Fruit fly (Drosophila melanogaster) whole organism, adult: ENCODE data around the gene Pgk.

Source experiments
- CG11617 ChIP-seq: fragments of 200-800 bp; sonication (Bioruptor generic); optimal IDR thresholded peaks from 2 replicates; lab custom pipeline; 2017; ENCODE audit warnings: mild to moderate bottlenecking, missing biosample characterization, missing genetic modification reagents, missing genetic modification characterization
- CG12768 ChIP-seq: fragments of 200-800 bp; sonication (Bioruptor generic); optimal IDR thresholded peaks from 2 replicates; lab custom pipeline; 2017; ENCODE audit warnings: missing biosample characterization, missing genetic modification characterization, mild to moderate bottlenecking, moderate library complexity, missing genetic modification reagents
- CG14711 ChIP-seq: fragments of 200-800 bp; sonication (Bioruptor generic); optimal IDR thresholded peaks from 2 replicates; lab custom pipeline; 2018; ENCODE audit warnings: missing biosample characterization, mild to moderate bottlenecking, missing genetic modification characterization, moderate library complexity
- CG1620 ChIP-seq: fragments of 200-800 bp; sonication (Bioruptor generic); optimal IDR thresholded peaks from 2 replicates; lab custom pipeline; 2016; ENCODE audit warnings: missing biosample characterization, missing genetic modification characterization
- CG33017 ChIP-seq: fragments of 200-800 bp; sonication (Bioruptor generic); optimal IDR thresholded peaks from 2 replicates; lab custom pipeline; 2018; ENCODE audit warnings: missing biosample characterization, mild to moderate bottlenecking, missing genetic modification characterization, moderate library complexity
- CG5204 ChIP-seq: fragments of 200-800 bp; sonication (Bioruptor generic); optimal IDR thresholded peaks from 2 replicates; lab custom pipeline; 2016; ENCODE audit warnings: missing biosample characterization, missing genetic modification characterization
- CG7045 ChIP-seq: fragments of 200-800 bp; sonication (Bioruptor generic); optimal IDR thresholded peaks from 2 replicates; lab custom pipeline; 2017; ENCODE audit warnings: missing biosample characterization, mild to moderate bottlenecking, missing genetic modification characterization
- CG7101 ChIP-seq: fragments of 200-800 bp; sonication (Bioruptor generic); optimal IDR thresholded peaks from 2 replicates; lab custom pipeline; 2018; ENCODE audit warnings: missing biosample characterization, mild to moderate bottlenecking, missing genetic modification characterization, moderate library complexity
- Clk ChIP-seq: fragments of 200-800 bp; sonication (Bioruptor generic); optimal IDR thresholded peaks from 2 replicates; lab custom pipeline; 2017; ENCODE audit warnings: missing biosample characterization, missing genetic modification characterization
- Crg-1 ChIP-seq: fragments of 200-800 bp; sonication (Bioruptor generic); optimal IDR thresholded peaks from 2 replicates; lab custom pipeline; 2016; ENCODE audit warnings: missing biosample characterization, missing genetic modification characterization
- Hr96 ChIP-seq: fragments of 200-800 bp; sonication (Bioruptor generic); optimal IDR thresholded peaks from 2 replicates; lab custom pipeline; 2016; ENCODE audit warnings: missing biosample characterization, missing genetic modification characterization
- Mnt ChIP-seq: fragments of 200-800 bp; sonication (Bioruptor generic); optimal IDR thresholded peaks from 2 replicates; lab custom pipeline; 2016; ENCODE audit warnings: missing biosample characterization, mild to moderate bottlenecking, missing genetic modification characterization
- bab1 ChIP-seq: fragments of 200-800 bp; sonication (Bioruptor generic); optimal IDR thresholded peaks from 3 replicates; lab custom pipeline; 2019; ENCODE audit warnings: missing biosample characterization, mild to moderate bottlenecking, missing genetic modification characterization, moderate library complexity
- cic ChIP-seq: fragments of 200-800 bp; sonication (Bioruptor generic); optimal IDR thresholded peaks from 2 replicates; lab custom pipeline; 2017; ENCODE audit warnings: missing biosample characterization, mild to moderate bottlenecking, missing genetic modification characterization, moderate library complexity
- cnc ChIP-seq, 2 experiments: fragments of >200 bp; optimal IDR thresholded peaks; 2 replicates each; lab custom pipeline; 2017
- kay ChIP-seq: fragments of 200-800 bp; sonication (Bioruptor generic); peaks from one replicate; lab custom pipeline; 2016; ENCODE audit warnings: missing biosample characterization, missing genetic modification characterization, borderline replicate concordance
- ovo ChIP-seq: fragments of 200-800 bp; sonication (Bioruptor generic); optimal IDR thresholded peaks from 2 replicates; lab custom pipeline; 2016; ENCODE audit warnings: missing biosample characterization, missing genetic modification characterization
- pad ChIP-seq: fragments of 200-800 bp; sonication (Bioruptor generic); optimal IDR thresholded peaks from 3 replicates; lab custom pipeline; 2017; ENCODE audit warnings: missing biosample characterization, missing genetic modification characterization, mild to moderate bottlenecking, moderate library complexity, missing genetic modification reagents
- tj ChIP-seq: fragments of 200-800 bp; sonication (Bioruptor generic); optimal IDR thresholded peaks from 3 replicates; lab custom pipeline; 2017; ENCODE audit warnings: missing biosample characterization, mild to moderate bottlenecking, missing genetic modification characterization, moderate library complexity
- toe ChIP-seq: fragments of 200-800 bp; sonication (Bioruptor generic); optimal IDR thresholded peaks from 2 replicates; lab custom pipeline; 2016; ENCODE audit warnings: missing biosample characterization, missing genetic modification characterization

Gene Pgk

dm6 chr2L:2753789-2754436 lies 1.0 kb upstream of the Pgk start:
- TF ChIP-seq Clk (GFP tag; lab: Kevin White, UChicago) = no peak
- peak; percentile 61 for TF ChIP-seq tj (GFP tag; lab: Kevin White, UChicago)
- TF ChIP-seq cic (GFP tag; lab: Kevin White, UChicago) = peak; percentile 79
- peak; percentile 21 for TF ChIP-seq ovo

- TF ChIP-seq Hr96 (GFP tag; lab: Kevin White, UChicago) (peak; percentile 90), CG7045 (GFP tag; lab: Kevin White, UChicago) (peak; percentile 93), CG1620 (GFP tag; lab: Kevin White, UChicago) (peak; percentile 76), Crg-1 (GFP tag; lab: Kevin White, UChicago) (peak; percentile 74), bab1 (GFP tag; lab: Kevin White, UChicago) (peak; percentile 89), Clk (GFP tag; lab: Kevin White, UChicago) (peak; percentile 84), kay (GFP tag; lab: Kevin White, UChicago) (no peak), tj (GFP tag; lab: Kevin White, UChicago) (peak; percentile 81), CG7101 (tag; lab: Kevin White, UChicago) (peak; percentile 91), cic (GFP tag; lab: Kevin White, UChicago) (no peak), ovo (peak; percentile 63), pad (GFP tag; lab: Kevin White, UChicago) (peak; percentile 77), cnc (optimal IDR thresholded peaks at IDR 0.05; lab: Kevin White, UChicago) (no peak), toe (GFP tag; lab: Kevin White, UChicago) (peak; percentile 87), CG12768 (GFP tag; lab: Kevin White, UChicago) (peak; percentile 78), Mnt (GFP tag; lab: Kevin White, UChicago) (peak; percentile 30), CG5204 (GFP tag; lab: Kevin White, UChicago) (peak; percentile 96), CG14711 (tag; lab: Kevin White, UChicago) (peak; percentile 76), CG11617 (GFP tag; lab: Kevin White, UChicago) (peak; percentile 96), CG33017 (peak; percentile 87)
Measured at dm6 chr2L:2751904-2752459, 886 bp downstream of the Pgk start, which contains the start of gene Bacc. Bacc (plus strand) TSS chr2L:2752445.

- TF ChIP-seq ovo = peak; percentile 14
- TF ChIP-seq CG12768 (GFP tag; lab: Kevin White, UChicago) = peak; percentile 44
- TF ChIP-seq CG14711 (tag; lab: Kevin White, UChicago) = peak; percentile 5
- TF ChIP-seq CG5204 (GFP tag; lab: Kevin White, UChicago) = no peak
- TF ChIP-seq Mnt (GFP tag; lab: Kevin White, UChicago) = peak; percentile 54
- peak; percentile 23 for TF ChIP-seq Crg-1 (GFP tag; lab: Kevin White, UChicago)
- no peak for TF ChIP-seq bab1 (GFP tag; lab: Kevin White, UChicago)
- no peak for TF ChIP-seq pad (GFP tag; lab: Kevin White, UChicago)
- TF ChIP-seq Hr96 (GFP tag; lab: Kevin White, UChicago) = no peak
- TF ChIP-seq cic (GFP tag; lab: Kevin White, UChicago) = peak; percentile 91
Measured at dm6 chr2L:2751085-2751710, 1.7 kb downstream of the Pgk start.

- TF ChIP-seq CG14711 (tag; lab: Kevin White, UChicago) (peak; percentile 60), Mnt (GFP tag; lab: Kevin White, UChicago) (no peak), pad (GFP tag; lab: Kevin White, UChicago) (no peak), CG7045 (GFP tag; lab: Kevin White, UChicago) (peak; percentile 53), Crg-1 (GFP tag; lab: Kevin White, UChicago) (peak; percentile 32), ovo (no peak), CG5204 (GFP tag; lab: Kevin White, UChicago) (no peak), CG11617 (GFP tag; lab: Kevin White, UChicago) (peak; percentile 40), cic (GFP tag; lab: Kevin White, UChicago) (no peak), kay (GFP tag; lab: Kevin White, UChicago) (no peak), cnc (optimal IDR thresholded peaks at IDR 0.05; lab: Kevin White, UChicago) (no peak), bab1 (GFP tag; lab: Kevin White, UChicago) (no peak), toe (GFP tag; lab: Kevin White, UChicago) (peak; percentile 1), CG12768 (GFP tag; lab: Kevin White, UChicago) (peak; percentile 36), Clk (GFP tag; lab: Kevin White, UChicago) (no peak), CG1620 (GFP tag; lab: Kevin White, UChicago) (no peak), CG7101 (tag; lab: Kevin White, UChicago) (peak; percentile 56), Hr96 (GFP tag; lab: Kevin White, UChicago) (peak; percentile 4), tj (GFP tag; lab: Kevin White, UChicago) (peak; percentile 52), CG33017 (peak; percentile 86)
Measured at dm6 chr2L:2750337-2751084, 2.4 kb downstream of the Pgk start.
